Worm (Caenorhabditis elegans): Measurements from ENCODE around the gene K01G5.10.

DNA sequence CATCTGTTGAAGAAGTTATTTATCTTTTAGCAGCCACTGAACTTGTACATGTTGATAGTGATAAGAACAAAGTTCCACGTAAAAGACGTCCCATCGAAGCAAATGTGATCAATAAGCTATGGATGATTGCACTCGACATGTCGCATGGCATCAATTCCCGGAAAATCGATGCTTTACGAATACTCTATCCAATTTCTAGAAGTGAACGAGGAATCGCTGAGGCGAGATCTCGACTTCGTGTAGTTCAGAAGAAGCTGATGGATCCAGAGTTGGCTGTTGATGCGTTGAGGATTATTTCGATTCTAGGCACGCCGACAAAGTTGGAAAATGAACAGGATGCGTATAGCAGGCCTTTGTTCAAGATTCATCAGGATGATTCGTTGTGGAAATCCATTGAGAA is 11.4 kb upstream of the K01G5.10 start:
- TF ChIP-seq lin-39 (tag; optimal IDR thresholded peaks at IDR 0.05) = no peak
- no peak for TF ChIP-seq ama-1 (optimal IDR thresholded peaks at IDR 0.05)
- no peak for TF ChIP-seq ces-1 (GFP tag; optimal IDR thresholded peaks at IDR 0.05)
- no peak for TF ChIP-seq nhr-77 (tag; optimal IDR thresholded peaks at IDR 0.05)
- no peak for TF ChIP-seq nhr-12 (tag; optimal IDR thresholded peaks at IDR 0.05)
- TF ChIP-seq sptf-1 (tag; optimal IDR thresholded peaks at IDR 0.05) = no peak
- no peak for TF ChIP-seq nhr-28 (tag; optimal IDR thresholded peaks at IDR 0.05)
- TF ChIP-seq blmp-1 (tag; optimal IDR thresholded peaks at IDR 0.05) = no peak
- TF ChIP-seq aha-1 (tag; optimal IDR thresholded peaks at IDR 0.05) = no peak
- no peak for TF ChIP-seq lsy-2 (tag; optimal IDR thresholded peaks at IDR 0.05)
- no peak for TF ChIP-seq nhr-47 (tag; optimal IDR thresholded peaks at IDR 0.05)
- TF ChIP-seq skn-1 (tag; optimal IDR thresholded peaks at IDR 0.05) = no peak
- TF ChIP-seq mdl-1 (tag; optimal IDR thresholded peaks at IDR 0.05) = no peak
- TF ChIP-seq ceh-8 (GFP tag; optimal IDR thresholded peaks at IDR 0.05) = no peak
